Worm (Caenorhabditis elegans) whole organism, late embryonic: ENCODE data around the gene ZK105.8.

Source experiments
- K02D7.2 ChIP-seq: sonication (generic microtip); optimal IDR thresholded peaks from 2 replicates; lab custom pipeline; 2017; ENCODE audit warnings: mild to moderate bottlenecking, missing genetic modification characterization, missing compliant biosample characterization
- T23F11.4 ChIP-seq: fragments of 200-800 bp; sonication (Bioruptor generic); optimal IDR thresholded peaks from 2 replicates; lab custom pipeline; 2018; ENCODE audit warnings: mild to moderate bottlenecking, missing genetic modification characterization, missing compliant biosample characterization
- Y22D7AL.16 ChIP-seq: sonication (generic microtip); optimal IDR thresholded peaks from 2 replicates; lab custom pipeline; 2016; ENCODE audit warnings: missing genetic modification characterization, missing compliant biosample characterization
- ahr-1 ChIP-seq: sonication (generic microtip); optimal IDR thresholded peaks from 2 replicates; lab custom pipeline; 2016; ENCODE audit warnings: missing genetic modification characterization, missing compliant biosample characterization
- ceh-18 ChIP-seq: sonication (generic microtip); optimal IDR thresholded peaks from 2 replicates; lab custom pipeline; 2016; ENCODE audit warnings: missing genetic modification characterization, missing compliant biosample characterization
- ceh-19 ChIP-seq: fragments of 200-800 bp; sonication (Bioruptor generic); optimal IDR thresholded peaks from 2 replicates; lab custom pipeline; 2018; ENCODE audit warnings: mild to moderate bottlenecking, missing genetic modification characterization, missing compliant biosample characterization
- ceh-2 ChIP-seq: sonication (generic microtip); optimal IDR thresholded peaks from 2 replicates; lab custom pipeline; 2016; ENCODE audit warnings: missing genotype, missing genetic modification characterization, missing compliant biosample characterization
- ceh-24 ChIP-seq: sonication (generic microtip); optimal IDR thresholded peaks from 2 replicates; lab custom pipeline; 2016; ENCODE audit warnings: mild to moderate bottlenecking, missing genetic modification characterization, missing compliant biosample characterization
- ceh-31 ChIP-seq: sonication (generic microtip); optimal IDR thresholded peaks from 2 replicates; lab custom pipeline; 2016; ENCODE audit warnings: missing genetic modification characterization, missing compliant biosample characterization
- ceh-34 ChIP-seq: sonication (generic microtip); optimal IDR thresholded peaks from 2 replicates; lab custom pipeline; 2016; ENCODE audit warnings: mild to moderate bottlenecking, missing genetic modification characterization, missing compliant biosample characterization
- ceh-9 ChIP-seq: sonication (generic microtip); optimal IDR thresholded peaks from 2 replicates; lab custom pipeline; 2016; ENCODE audit warnings: mild to moderate bottlenecking, missing genetic modification characterization, inconsistent platforms, missing compliant biosample characterization
- dmd-4 ChIP-seq: sonication (generic microtip); optimal IDR thresholded peaks from 2 replicates; lab custom pipeline; 2016; ENCODE audit warnings: borderline replicate concordance, missing genetic modification characterization, missing compliant biosample characterization
- dve-1 ChIP-seq: sonication (generic microtip); optimal IDR thresholded peaks from 2 replicates; lab custom pipeline; 2017; ENCODE audit warnings: antibody characterized with exemption, mild to moderate bottlenecking, missing genetic modification characterization, missing compliant biosample characterization
- elt-2 ChIP-seq: sonication (generic microtip); optimal IDR thresholded peaks from 2 replicates; lab custom pipeline; 2016; ENCODE audit warnings: missing genetic modification reagents, missing genetic modification characterization, missing compliant biosample characterization
- elt-4 ChIP-seq: sonication (generic microtip); optimal IDR thresholded peaks from 2 replicates; lab custom pipeline; 2016; ENCODE audit warnings: missing genetic modification characterization, missing compliant biosample characterization
- ets-4 ChIP-seq: sonication (generic microtip); optimal IDR thresholded peaks from 2 replicates; lab custom pipeline; 2016; ENCODE audit warnings: missing genetic modification characterization, missing compliant biosample characterization
- eyg-1 ChIP-seq: sonication (generic microtip); optimal IDR thresholded peaks from 2 replicates; lab custom pipeline; 2016; ENCODE audit warnings: missing genotype, missing genetic modification characterization, missing compliant biosample characterization
- fkh-10 ChIP-seq: fragments of 150-350 bp; optimal IDR thresholded peaks from 2 replicates; lab custom pipeline; 2014; ENCODE audit warnings: missing biosample characterization, missing genetic modification reagents, missing genetic modification characterization
- fkh-6 ChIP-seq: sonication (generic microtip); optimal IDR thresholded peaks from 2 replicates; lab custom pipeline; 2016; ENCODE audit warnings: missing genetic modification characterization, missing compliant biosample characterization
- gmeb-2 ChIP-seq: sonication (generic microtip); optimal IDR thresholded peaks from 2 replicates; lab custom pipeline; 2016; ENCODE audit warnings: missing genetic modification characterization, inconsistent platforms, missing compliant biosample characterization
- hlh-30 ChIP-seq: sonication (generic microtip); optimal IDR thresholded peaks from 2 replicates; lab custom pipeline; 2017; ENCODE audit warnings: antibody characterized with exemption, missing genetic modification characterization, missing compliant biosample characterization; ENCODE audit not compliant: insufficient read depth
- hlh-6 ChIP-seq: sonication (generic microtip); optimal IDR thresholded peaks from 2 replicates; lab custom pipeline; 2016; ENCODE audit warnings: missing genotype, missing genetic modification characterization, missing compliant biosample characterization
- nfya-1 ChIP-seq: sonication (generic microtip); optimal IDR thresholded peaks from 2 replicates; lab custom pipeline; 2017; ENCODE audit warnings: missing genetic modification characterization, mild to moderate bottlenecking, missing compliant biosample characterization, antibody characterized with exemption, moderate library complexity
- nhr-11 ChIP-seq: fragments of 150-350 bp; optimal IDR thresholded peaks from 2 replicates; lab custom pipeline; 2014; ENCODE audit warnings: missing biosample characterization, missing genetic modification characterization
- pros-1 ChIP-seq: fragments of 150-350 bp; optimal IDR thresholded peaks from 2 replicates; lab custom pipeline; 2014; ENCODE audit warnings: missing biosample characterization, missing genetic modification reagents, missing genetic modification characterization
- ref-2 ChIP-seq: sonication (generic microtip); optimal IDR thresholded peaks from 2 replicates; lab custom pipeline; 2016; ENCODE audit warnings: missing genetic modification characterization, missing compliant biosample characterization
- rnt-1 ChIP-seq: sonication (generic microtip); optimal IDR thresholded peaks from 2 replicates; lab custom pipeline; 2016; ENCODE audit warnings: missing genetic modification characterization, missing compliant biosample characterization
- sdc-2 ChIP-seq: sonication (generic microtip); optimal IDR thresholded peaks from 2 replicates; lab custom pipeline; 2016; ENCODE audit warnings: missing genotype, missing genetic modification characterization, missing compliant biosample characterization
- sox-4 ChIP-seq: sonication (generic microtip); optimal IDR thresholded peaks from 2 replicates; lab custom pipeline; 2017; ENCODE audit warnings: mild to moderate bottlenecking, missing genetic modification characterization, inconsistent platforms, missing compliant biosample characterization
- syd-9 ChIP-seq: sonication (generic microtip); optimal IDR thresholded peaks from 2 replicates; lab custom pipeline; 2016; ENCODE audit warnings: mild to moderate bottlenecking, missing genetic modification characterization, moderate library complexity, missing compliant biosample characterization
- ttx-3 ChIP-seq: sonication (generic microtip); optimal IDR thresholded peaks from 2 replicates; lab custom pipeline; 2016; ENCODE audit warnings: missing genetic modification reagents, missing genetic modification characterization, missing compliant biosample characterization
- unc-42 ChIP-seq: sonication (generic microtip); optimal IDR thresholded peaks from 2 replicates; lab custom pipeline; 2016; ENCODE audit warnings: missing genotype, missing genetic modification characterization, missing compliant biosample characterization
- unc-55 ChIP-seq: sonication (generic microtip); optimal IDR thresholded peaks from 2 replicates; lab custom pipeline; 2017; ENCODE audit warnings: missing biosample characterization, missing genetic modification reagents, missing genetic modification characterization
- zip-5 ChIP-seq: sonication (generic microtip); optimal IDR thresholded peaks from 2 replicates; lab custom pipeline; 2016; ENCODE audit warnings: missing genetic modification characterization, missing compliant biosample characterization
- ztf-16 ChIP-seq: sonication (generic microtip); optimal IDR thresholded peaks from 2 replicates; lab custom pipeline; 2017; ENCODE audit warnings: missing genetic modification characterization, missing compliant biosample characterization

ZK105.8 gene

ce11 chrV:7730488-7730887 is 6.2 kb downstream of the ZK105.8 start:
- peak; percentile 7 for TF ChIP-seq K02D7.2 (tag; lab: Kevin White, UChicago)
- no peak for TF ChIP-seq eyg-1 (tag; lab: Kevin White, UChicago)
- TF ChIP-seq dve-1 (tag; lab: Kevin White, UChicago), result peak; percentile 15
- TF ChIP-seq sox-4 (tag; lab: Kevin White, UChicago), result no peak
- TF ChIP-seq ttx-3 (tag; lab: Kevin White, UChicago), result no peak
- peak; percentile 8 for TF ChIP-seq T23F11.4 (GFP tag; lab: Kevin White, UChicago)
- peak; percentile 3 for TF ChIP-seq nfya-1 (tag; lab: Kevin White, UChicago)
- TF ChIP-seq hlh-6 (tag; lab: Kevin White, UChicago), result no peak
- peak; percentile 5 for TF ChIP-seq elt-2 (tag; lab: Kevin White, UChicago)
- no peak for TF ChIP-seq ceh-2 (tag; lab: Kevin White, UChicago)

ce11 chrV:7733240-7733765 is 9.0 kb downstream of the ZK105.8 start:
- no peak for TF ChIP-seq ceh-9
- no peak for TF ChIP-seq gmeb-2 (tag; lab: Kevin White, UChicago)
- no peak for TF ChIP-seq ahr-1 (tag; lab: Kevin White, UChicago)
- no peak for TF ChIP-seq fkh-6 (tag; lab: Kevin White, UChicago)
- TF ChIP-seq, all 69 proteins: peak for 0

ce11 chrV:7734909-7735308 is 10.6 kb downstream of the ZK105.8 start, which contains the start of gene clic-1:
TSS of gene clic-1 (minus strand) at chrV:7734911.
- peak; percentile 11 for TF ChIP-seq ets-4
- peak; percentile 53 for TF ChIP-seq ceh-18 (tag; lab: Kevin White, UChicago)
- TF ChIP-seq nfya-1 (tag; lab: Kevin White, UChicago), result peak; percentile 74
- peak; percentile 51 for TF ChIP-seq ref-2
- no peak for TF ChIP-seq sox-4 (tag; lab: Kevin White, UChicago)
- peak; percentile 24 for TF ChIP-seq rnt-1 (tag; lab: Kevin White, UChicago)
- TF ChIP-seq dmd-4 (tag; lab: Kevin White, UChicago), result no peak
- TF ChIP-seq unc-42 (tag; lab: Kevin White, UChicago), result peak; percentile 68
- TF ChIP-seq ceh-31 (tag; lab: Kevin White, UChicago), result peak; percentile 29
- no peak for TF ChIP-seq nhr-11 (tag; lab: Kevin White, UChicago)
- TF ChIP-seq hlh-30, result peak; percentile 10
- TF ChIP-seq unc-55, result peak; percentile 44
- TF ChIP-seq ceh-24, result no peak
- TF ChIP-seq sdc-2 (tag; lab: Kevin White, UChicago), result no peak
- TF ChIP-seq ceh-34 (tag; lab: Kevin White, UChicago), result peak; percentile 18
- TF ChIP-seq, all 69 proteins: peak for 10

ce11 chrV:7735319-7735718 is 11.0 kb downstream of the ZK105.8 start, which contains the start of gene srr-10:
TSS of gene srr-10 (plus strand) at chrV:7735619.
- TF ChIP-seq elt-4 (tag; lab: Kevin White, UChicago) (no peak), hlh-6 (tag; lab: Kevin White, UChicago) (no peak), T23F11.4 (GFP tag; lab: Kevin White, UChicago) (no peak), pros-1 (no peak), ttx-3 (tag; lab: Kevin White, UChicago) (no peak), zip-5 (tag; lab: Kevin White, UChicago) (no peak), ztf-16 (tag; lab: Kevin White, UChicago) (no peak), ceh-19 (GFP tag; lab: Kevin White, UChicago) (no peak), rnt-1 (tag; lab: Kevin White, UChicago) (no peak), ceh-31 (tag; lab: Kevin White, UChicago) (no peak), fkh-10 (GFP tag; lab: Kevin White, UChicago) (no peak), Y22D7AL.16 (tag; lab: Kevin White, UChicago) (no peak), syd-9 (no peak)
